Fruit fly (Drosophila melanogaster) whole organism: ENCODE measurements around the gene CG31601.

Source experiments
- CG8478 ChIP-seq: fragments of >200 bp; optimal IDR thresholded peaks from 2 replicates; lab custom pipeline; 2018; ENCODE audit warnings: inconsistent platforms
- psq ChIP-seq: fragments of >200 bp; optimal IDR thresholded peaks from 2 replicates; lab custom pipeline; 2017
- usp ChIP-seq: fragments of >200 bp; optimal IDR thresholded peaks from 2 replicates; lab custom pipeline; 2017; ENCODE audit warnings: missing biosample characterization, missing genetic modification characterization, mixed read lengths

DNA sequence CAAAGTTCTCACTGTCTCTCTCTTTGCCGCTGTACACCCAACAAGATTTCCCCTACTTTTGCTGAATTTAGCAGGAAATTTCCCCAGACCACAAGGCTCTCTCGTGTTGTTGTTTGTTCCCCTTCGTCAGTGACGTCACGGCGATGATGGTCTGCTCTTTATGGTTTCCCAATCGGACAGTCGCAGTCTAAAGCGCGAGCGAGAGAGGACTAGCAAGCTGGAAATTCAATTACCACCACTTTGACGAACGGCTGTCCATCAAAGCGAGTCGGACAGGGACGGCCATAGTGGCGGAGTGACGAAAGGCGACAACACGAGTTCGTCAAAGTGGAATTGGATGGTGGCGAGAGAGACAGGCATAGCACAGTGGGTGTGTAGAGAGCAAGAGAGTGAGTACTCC, 19.3 kb downstream of the CG31601 start:
- TF ChIP-seq usp = no peak
- TF ChIP-seq CG8478 = peak; percentile 97
- no peak for TF ChIP-seq psq (lab: Kevin White, UChicago)
